Fruit fly (Drosophila melanogaster) whole organism, embryonic: ENCODE results near the gene CG2540.
A peak's percentile ranks its signal among the peaks of the same experiment; 100 is the strongest.

Experiments used
- Adf1 ChIP-seq: fragments of 200-800 bp; sonication (Bioruptor generic); IDR thresholded peaks from 2 replicates; pipeline ENCODE4 v1.3.6; 2022; ENCODE audit warnings: missing biosample characterization, missing genetic modification characterization
- Atf-2 ChIP-seq: fragments of 200-800 bp; sonication (Bioruptor generic); optimal IDR thresholded peaks from 2 replicates; lab custom pipeline; 2016; ENCODE audit warnings: missing biosample characterization, missing genetic modification characterization
- Atf6 ChIP-seq: fragments of 200-800 bp; sonication (Bioruptor generic); IDR thresholded peaks from 2 replicates; pipeline ENCODE4 v1.3.6; 2022; ENCODE audit warnings: missing biosample characterization, missing genetic modification characterization
- Bgb ChIP-seq: fragments of 200-800 bp; sonication (Bioruptor generic); IDR thresholded peaks from 2 replicates; pipeline ENCODE4 v1.3.6; 2022; ENCODE audit warnings: missing biosample characterization, missing genetic modification characterization; ENCODE audit not compliant: partially characterized antibody
- BtbVII ChIP-seq: fragments of 200-800 bp; sonication (Bioruptor generic); optimal IDR thresholded peaks from 3 replicates; lab custom pipeline; 2017; ENCODE audit warnings: missing biosample characterization, mild to moderate bottlenecking, missing genetic modification characterization
- Bteb2 ChIP-seq: fragments of 200-800 bp; sonication (Bioruptor generic); optimal IDR thresholded peaks from 2 replicates; lab custom pipeline; 2016; ENCODE audit warnings: missing biosample characterization, missing genetic modification characterization
- CG10274 ChIP-seq: fragments of 200-800 bp; sonication (Bioruptor generic); optimal IDR thresholded peaks from 3 replicates; lab custom pipeline; 2017; ENCODE audit warnings: missing biosample characterization, mild to moderate bottlenecking, missing genetic modification characterization
- CG10462 ChIP-seq: fragments of 200-800 bp; sonication (Bioruptor generic); optimal IDR thresholded peaks from 2 replicates; lab custom pipeline; 2016; ENCODE audit warnings: missing biosample characterization, missing genetic modification characterization
- CG1602 ChIP-seq: fragments of 200-800 bp; sonication (Bioruptor generic); optimal IDR thresholded peaks from 3 replicates; lab custom pipeline; 2016; ENCODE audit warnings: missing biosample characterization, missing genetic modification characterization
- CG1647 ChIP-seq: fragments of 200-800 bp; sonication (Bioruptor generic); optimal IDR thresholded peaks from 3 replicates; lab custom pipeline; 2016; ENCODE audit warnings: missing biosample characterization, missing genetic modification characterization
- CG1832 ChIP-seq: fragments of 200-800 bp; sonication (Bioruptor generic); optimal IDR thresholded peaks from 2 replicates; lab custom pipeline; 2017; ENCODE audit warnings: missing biosample characterization, mild to moderate bottlenecking, missing genetic modification characterization, inconsistent platforms
- CG31441 ChIP-seq: fragments of 200-800 bp; sonication (Bioruptor generic); IDR thresholded peaks from 2 replicates; pipeline ENCODE4 v1.3.6; 2022; ENCODE audit warnings: missing biosample characterization, missing genetic modification characterization
- CG33557 ChIP-seq: fragments of 200-800 bp; sonication (Bioruptor generic); optimal IDR thresholded peaks from 2 replicates; lab custom pipeline; 2019; ENCODE audit warnings: missing biosample characterization, mild to moderate bottlenecking, missing genetic modification characterization, moderate library complexity
- CG34376 ChIP-seq: fragments of 200-800 bp; sonication (Bioruptor generic); optimal IDR thresholded peaks from 2 replicates; lab custom pipeline; 2018; ENCODE audit warnings: missing biosample characterization, mild to moderate bottlenecking, missing genetic modification characterization
- CG34422 ChIP-seq: fragments of 200-800 bp; sonication (Bioruptor generic); IDR thresholded peaks from 3 replicates; pipeline ENCODE4 v1.3.6; 2022; ENCODE audit warnings: missing biosample characterization, missing genetic modification characterization
- CG3838 ChIP-seq: fragments of 200-800 bp; sonication (Bioruptor generic); optimal IDR thresholded peaks from 3 replicates; lab custom pipeline; 2016; ENCODE audit warnings: missing biosample characterization, missing genetic modification characterization
- CG3847 ChIP-seq: fragments of 200-800 bp; sonication (Bioruptor generic); IDR thresholded peaks from 2 replicates; pipeline ENCODE4 v1.3.6; 2022; ENCODE audit warnings: missing biosample characterization, missing genetic modification characterization
- CG4707 ChIP-seq: fragments of 200-800 bp; sonication (Bioruptor generic); optimal IDR thresholded peaks from 2 replicates; lab custom pipeline; 2018; ENCODE audit warnings: missing biosample characterization, mild to moderate bottlenecking, missing genetic modification characterization, moderate library complexity
- CG5245 ChIP-seq: fragments of 200-800 bp; sonication (Bioruptor generic); optimal IDR thresholded peaks from 3 replicates; lab custom pipeline; 2016; ENCODE audit warnings: missing biosample characterization, missing genetic modification characterization
- CG5953 ChIP-seq: fragments of 200-800 bp; sonication (Bioruptor generic); IDR thresholded peaks from 2 replicates; pipeline ENCODE4 v1.3.6; 2022; ENCODE audit warnings: missing biosample characterization, missing genetic modification characterization
- CG6254 ChIP-seq: fragments of 200-800 bp; sonication (Bioruptor generic); optimal IDR thresholded peaks from 3 replicates; lab custom pipeline; 2017; ENCODE audit warnings: mild to moderate bottlenecking, missing biosample characterization, missing genetic modification reagents, missing genetic modification characterization
- CG8089 ChIP-seq: fragments of 200-800 bp; sonication (Bioruptor generic); optimal IDR thresholded peaks from 3 replicates; lab custom pipeline; 2016; ENCODE audit warnings: missing biosample characterization, missing genetic modification characterization
- CG8388 ChIP-seq: fragments of 200-800 bp; sonication (Bioruptor generic); optimal IDR thresholded peaks from 2 replicates; lab custom pipeline; 2019; ENCODE audit warnings: missing biosample characterization, mild to moderate bottlenecking, missing genetic modification characterization, moderate library complexity
- D19B ChIP-seq: fragments of 200-800 bp; sonication (Bioruptor generic); optimal IDR thresholded peaks from 2 replicates; lab custom pipeline; 2017; ENCODE audit warnings: missing biosample characterization, mild to moderate bottlenecking, missing genetic modification characterization
- Dfd ChIP-seq, 2 experiments: fragments of >200 bp; optimal IDR thresholded peaks; 2 replicates each; lab custom pipeline; 2017; ENCODE audit warnings: missing biosample characterization in 2 of 2, missing genetic modification characterization in 2 of 2
- Dip3 ChIP-seq: fragments of 200-800 bp; sonication (Bioruptor generic); optimal IDR thresholded peaks from 3 replicates; lab custom pipeline; 2016; ENCODE audit warnings: missing biosample characterization, missing genetic modification characterization
- Hsf ChIP-seq: fragments of 200-800 bp; sonication (Bioruptor generic); optimal IDR thresholded peaks from 3 replicates; lab custom pipeline; 2016; ENCODE audit warnings: missing biosample characterization, missing genetic modification characterization
- Mad ChIP-seq: fragments of 200-800 bp; sonication (Bioruptor generic); optimal IDR thresholded peaks from 2 replicates; lab custom pipeline; 2016; ENCODE audit warnings: missing biosample characterization, missing genetic modification characterization
- NFAT ChIP-seq: fragments of 200-800 bp; sonication (Bioruptor generic); IDR thresholded peaks from 2 replicates; pipeline ENCODE4 v1.3.6; 2022; ENCODE audit warnings: missing biosample characterization, missing genetic modification characterization
- Nf-YC ChIP-seq: fragments of 200-800 bp; optimal IDR thresholded peaks from 3 replicates; lab custom pipeline; 2019; ENCODE audit warnings: missing biosample characterization, mild to moderate bottlenecking, missing genetic modification characterization, moderate library complexity
- Optix ChIP-seq: fragments of 200-800 bp; sonication (Bioruptor generic); IDR thresholded peaks from 3 replicates; pipeline ENCODE4 v1.3.6; 2022; ENCODE audit warnings: missing biosample characterization, missing genetic modification characterization
- bcd ChIP-seq: fragments of 200-800 bp; sonication (Bioruptor generic); optimal IDR thresholded peaks from 2 replicates; lab custom pipeline; 2017; ENCODE audit warnings: missing biosample characterization, mild to moderate bottlenecking, missing genetic modification characterization
- caup ChIP-seq: fragments of 200-800 bp; sonication (Bioruptor generic); optimal IDR thresholded peaks from 3 replicates; lab custom pipeline; 2017; ENCODE audit warnings: missing biosample characterization, mild to moderate bottlenecking, missing genetic modification characterization, moderate library complexity; ENCODE audit not compliant: severe bottlenecking
- chinmo ChIP-seq: fragments of 200-800 bp; sonication (Bioruptor generic); IDR thresholded peaks from 4 replicates; pipeline ENCODE4 v1.3.6; 2022; ENCODE audit warnings: missing biosample characterization, missing genetic modification characterization; ENCODE audit not compliant: partially characterized antibody
- da ChIP-seq: fragments of 200-800 bp; sonication (Bioruptor generic); optimal IDR thresholded peaks from 2 replicates; lab custom pipeline; 2016; ENCODE audit warnings: missing biosample characterization, missing genetic modification characterization
- exex ChIP-seq: fragments of 200-800 bp; sonication (Bioruptor generic); optimal IDR thresholded peaks from 4 replicates; lab custom pipeline; 2018; ENCODE audit warnings: missing biosample characterization, mild to moderate bottlenecking, missing genetic modification characterization, moderate library complexity
- fd64A ChIP-seq: fragments of 200-800 bp; sonication (Bioruptor generic); optimal IDR thresholded peaks from 3 replicates; lab custom pipeline; 2018; ENCODE audit warnings: missing biosample characterization, mild to moderate bottlenecking, missing genetic modification characterization
- gfzf ChIP-seq: fragments of 200-800 bp; sonication (Bioruptor generic); optimal IDR thresholded peaks from 2 replicates; lab custom pipeline; 2016; ENCODE audit warnings: missing biosample characterization, mild to moderate bottlenecking, missing genetic modification characterization, moderate library complexity
- ham ChIP-seq: fragments of 200-800 bp; sonication (Bioruptor generic); IDR thresholded peaks from 2 replicates; pipeline ENCODE4 v1.3.6; 2022; ENCODE audit warnings: missing biosample characterization, missing genetic modification characterization
- hth ChIP-seq: fragments of >200 bp; optimal IDR thresholded peaks from 2 replicates; lab custom pipeline; 2017; ENCODE audit warnings: inconsistent platforms
- lbe ChIP-seq: fragments of 200-800 bp; sonication (Bioruptor generic); optimal IDR thresholded peaks from 2 replicates; lab custom pipeline; 2016; ENCODE audit warnings: missing biosample characterization, mild to moderate bottlenecking, missing genetic modification characterization
- mirr ChIP-seq: fragments of 200-800 bp; sonication (Bioruptor generic); optimal IDR thresholded peaks from 3 replicates; lab custom pipeline; 2018; ENCODE audit warnings: missing biosample characterization, mild to moderate bottlenecking, missing genetic modification characterization
- pros ChIP-seq: fragments of 200-800 bp; sonication (Bioruptor generic); optimal IDR thresholded peaks from 3 replicates; lab custom pipeline; 2019; ENCODE audit warnings: missing biosample characterization, mild to moderate bottlenecking, missing genetic modification characterization, moderate library complexity
- sr ChIP-seq: fragments of 200-800 bp; sonication (Bioruptor generic); IDR thresholded peaks from 3 replicates; pipeline ENCODE4 v1.3.6; 2022; ENCODE audit warnings: missing biosample characterization, missing genetic modification characterization
- ssp ChIP-seq: fragments of 200-800 bp; sonication (Bioruptor generic); IDR thresholded peaks from 2 replicates; pipeline ENCODE4 v1.3.6; 2022; ENCODE audit warnings: missing biosample characterization, missing genetic modification characterization
- tio ChIP-seq: fragments of 200-800 bp; sonication (Bioruptor generic); optimal IDR thresholded peaks from 2 replicates; lab custom pipeline; 2017; ENCODE audit warnings: missing biosample characterization, missing genetic modification characterization, inconsistent platforms
- tll ChIP-seq, 2 experiments: fragments of 200-800 bp in 1 of 2; fragments of >200 bp in 1 of 2; sonication (Bioruptor generic) in 1 of 2; optimal IDR thresholded peaks; 2 replicates each; lab custom pipeline; 2017 to 2019; ENCODE audit warnings: missing biosample characterization in 2 of 2, missing genetic modification characterization in 2 of 2, mild to moderate bottlenecking in 1 of 2, moderate library complexity in 1 of 2
- trh ChIP-seq: fragments of 200-800 bp; sonication (Bioruptor generic); optimal IDR thresholded peaks from 2 replicates; lab custom pipeline; 2016; ENCODE audit warnings: missing biosample characterization, missing genetic modification characterization
- wor ChIP-seq: fragments of 200-800 bp; sonication (Bioruptor generic); IDR thresholded peaks from 2 replicates; pipeline ENCODE4 v1.3.6; 2022; ENCODE audit warnings: missing biosample characterization, missing genetic modification characterization
- z ChIP-seq: fragments of 200-800 bp; sonication (Bioruptor generic); IDR thresholded peaks from 3 replicates; pipeline ENCODE4 v1.3.6; 2022; ENCODE audit warnings: missing biosample characterization, missing genetic modification characterization

CG2540 gene

DNA sequence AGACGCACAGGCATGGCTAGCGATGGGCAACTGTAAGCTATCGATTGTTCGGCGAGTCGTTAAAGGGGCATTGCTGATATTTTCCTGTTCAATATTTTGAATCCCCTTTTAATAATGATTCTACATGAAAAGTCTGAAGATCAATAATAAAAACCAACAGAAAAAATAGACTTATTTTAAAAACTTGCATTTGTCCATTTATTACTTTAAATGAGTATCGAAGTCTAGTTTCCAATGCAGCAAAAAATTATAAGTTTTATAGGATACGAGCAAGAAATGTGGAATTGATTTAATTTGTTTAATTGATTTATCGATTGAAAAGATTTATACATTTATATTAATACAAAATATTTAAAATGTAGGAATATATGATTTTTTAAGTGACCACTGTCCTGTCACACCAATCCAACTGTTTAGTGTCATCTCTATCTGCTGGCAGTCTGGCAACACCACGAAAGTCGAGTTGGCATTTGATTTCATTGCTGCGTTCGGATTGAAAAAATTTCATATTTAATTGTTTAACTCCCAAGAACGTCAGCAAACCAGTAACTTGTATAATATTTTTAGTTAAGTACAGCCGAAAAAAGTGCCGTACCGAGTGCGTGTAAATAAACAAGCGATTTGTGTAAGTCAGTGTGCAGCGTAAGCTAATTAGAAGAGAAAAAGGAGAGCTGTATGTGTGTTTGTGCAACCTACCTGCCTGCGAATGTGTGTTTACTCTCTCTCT lies 33.9 kb upstream of the CG2540 start, which contains the start of the genes CG1824 and Sec16 (continued):
- TF ChIP-seq exex (peak; percentile 60), z (GFP tag; lab: Robert Waterston, UW) (no peak), CG10274 (GFP tag; lab: Kevin White, UChicago) (peak; percentile 14), CG10462 (peak; percentile 16), chinmo (no peak), CG8388 (no peak), Mad (GFP tag; lab: Kevin White, UChicago) (no peak), gfzf (peak; percentile 36), fd64A (GFP tag; lab: Kevin White, UChicago) (no peak), lbe (no peak), CG3847 (GFP tag; lab: Robert Waterston, UW) (0 out of 2 replicates have a peak, but pooled peaks have one; percentile 38), CG1647 (GFP tag; lab: Kevin White, UChicago) (no peak), CG34422 (GFP tag; lab: Robert Waterston, UW) (no peak; the same call in 1 of the 3 replicates), NFAT (GFP tag; lab: Robert Waterston, UW) (peak; percentile 63; the same call in 1 of the 2 replicates), wor (GFP tag; lab: Robert Waterston, UW) (no peak), Bgb (GFP tag; lab: Robert Waterston, UW) (peak; percentile 2; the same call in 1 of the 2 replicates), CG3838 (no peak), CG31441 (peak; percentile 61; the same call in 1 of the 2 replicates), ham (no peak), CG5245 (GFP tag; lab: Kevin White, UChicago) (no peak), pros (GFP tag; lab: Kevin White, UChicago) (no peak), CG1832 (GFP tag; lab: Kevin White, UChicago) (no peak), bcd (GFP tag; lab: Kevin White, UChicago) (peak; percentile 34), da (GFP tag; lab: Kevin White, UChicago) (no peak), Optix (GFP tag; lab: Robert Waterston, UW) (no peak), trh (GFP tag; lab: Kevin White, UChicago) (no peak), tio (no peak), Nf-YC (tag; lab: Kevin White, UChicago) (peak; percentile 66), ssp (GFP tag; lab: Robert Waterston, UW) (peak; percentile 22; the same call in 1 of the 2 replicates), Dfd (GFP tag; optimal IDR thresholded peaks at IDR 0.05; lab: Kevin White, UChicago) (no peak), CG33557 (peak; percentile 34), Dip3 (GFP tag; lab: Kevin White, UChicago) (no peak), CG4707 (GFP tag; lab: Kevin White, UChicago) (no peak), Atf6 (GFP tag; lab: Robert Waterston, UW) (no peak), Atf-2 (GFP tag; lab: Kevin White, UChicago) (no peak), CG8089 (GFP tag; lab: Kevin White, UChicago) (no peak), D19B (GFP tag; lab: Kevin White, UChicago) (no peak), hth (no peak), Bteb2 (no peak), CG6254 (no peak), caup (no peak), mirr (GFP tag; lab: Kevin White, UChicago) (no peak), tll (GFP tag; optimal IDR thresholded peaks at IDR 0.05; lab: Kevin White, UChicago) (peak in 1 of 2 experiments; percentile 18), BtbVII (GFP tag; lab: Kevin White, UChicago) (no peak), CG1602 (GFP tag; lab: Kevin White, UChicago) (peak; percentile 58), sr (GFP tag; lab: Robert Waterston, UW) (no peak), Hsf (peak; percentile 18), Adf1 (no peak), CG5953 (GFP tag; lab: Robert Waterston, UW) (no peak), CG34376 (GFP tag; lab: Kevin White, UChicago) (no peak)
